Worm (Caenorhabditis elegans) whole organism, L4 larva: Measurements from ENCODE around the gene sru-8.

Experiments
- D1046.2 ChIP-seq: fragments of 200-800 bp; sonication (Bioruptor generic); IDR thresholded peaks from 2 replicates; pipeline ENCODE4 v1.3.6; 2022; ENCODE audit warnings: missing genetic modification characterization, missing compliant biosample characterization
- ceh-20 ChIP-seq: fragments of 200-800 bp; sonication (Bioruptor generic); IDR thresholded peaks from 2 replicates; pipeline ENCODE4 v1.3.6; 2022; ENCODE audit warnings: missing genetic modification reagents, missing genetic modification characterization, missing compliant biosample characterization
- ceh-82 ChIP-seq: sonication (generic microtip); optimal IDR thresholded peaks from 2 replicates; lab custom pipeline; 2017; ENCODE audit warnings: missing biosample characterization, missing genetic modification characterization
- ctbp-1 ChIP-seq: fragments of 200-800 bp; sonication (Bioruptor generic); IDR thresholded peaks from 2 replicates; pipeline ENCODE4 v1.3.6; 2022; ENCODE audit warnings: missing genetic modification reagents, missing genetic modification characterization, missing compliant biosample characterization
- egl-27 ChIP-seq: sonication (generic microtip); optimal IDR thresholded peaks from 3 replicates; lab custom pipeline; 2017; ENCODE audit warnings: missing biosample characterization, missing genetic modification reagents, missing genetic modification characterization
- lin-15B ChIP-seq: fragments of 150-350 bp; sonication (generic microtip); optimal IDR thresholded peaks from 3 replicates; lab custom pipeline; 2014; ENCODE audit warnings: missing biosample characterization, missing genetic modification characterization
- lin-39 ChIP-seq: fragments of 150-350 bp; optimal IDR thresholded peaks from 2 replicates; lab custom pipeline; 2014; ENCODE audit warnings: missing biosample characterization, missing genetic modification reagents, missing genetic modification characterization
- mdl-1 ChIP-seq, 2 experiments: fragments of 150-350 bp in 1 of 2; sonication (generic microtip) in 1 of 2; optimal IDR thresholded peaks; 2 replicates each; lab custom pipeline; 2014 to 2017; ENCODE audit warnings: missing biosample characterization in 2 of 2, missing genetic modification characterization in 2 of 2
- nhr-42 ChIP-seq: fragments of 200-800 bp; sonication (Bioruptor generic); IDR thresholded peaks from 2 replicates; pipeline ENCODE4 v1.3.6; 2022; ENCODE audit warnings: missing genetic modification characterization, missing compliant biosample characterization
- set-16 ChIP-seq: fragments of 200-800 bp; sonication (Bioruptor generic); IDR thresholded peaks from 2 replicates; pipeline ENCODE4 v1.3.6; 2022; ENCODE audit warnings: missing genetic modification reagents, missing genetic modification characterization, missing compliant biosample characterization
- tag-97 ChIP-seq: fragments of 200-800 bp; sonication (Bioruptor generic); IDR thresholded peaks from 2 replicates; pipeline ENCODE4 v1.3.6; 2022; ENCODE audit warnings: missing genetic modification characterization, missing compliant biosample characterization
- zip-2 ChIP-seq: fragments of 150-350 bp; optimal IDR thresholded peaks from 2 replicates; lab custom pipeline; 2014; ENCODE audit warnings: missing biosample characterization, missing genetic modification characterization

DNA sequence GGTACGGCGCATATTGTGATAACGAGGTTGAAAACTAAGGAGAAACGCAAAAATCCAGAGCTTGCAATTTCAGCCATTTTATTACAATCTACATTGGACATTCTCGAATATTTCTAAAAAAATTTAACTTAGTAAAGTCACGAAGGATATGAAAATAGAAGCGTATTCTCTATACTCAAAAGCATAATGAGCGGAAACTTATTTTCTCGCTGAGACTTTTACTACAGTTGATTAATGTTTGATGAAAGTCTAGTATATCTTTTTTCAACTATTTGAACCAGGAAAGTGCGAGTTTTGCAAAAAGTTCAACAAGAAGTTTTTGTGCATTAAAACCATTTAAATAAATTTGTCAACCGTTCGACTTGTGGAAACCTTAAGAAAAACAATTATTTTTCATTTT lies 27.7 kb downstream of the sru-8 start, which contains the start of gene srab-18:
- TF ChIP-seq D1046.2 (GFP tag; lab: Robert Waterston, UW): no peak
- TF ChIP-seq ceh-82 (tag; lab: Kevin White, UChicago): no peak
- TF ChIP-seq mdl-1 (tag; optimal IDR thresholded peaks at IDR 0.05; lab: Kevin White, UChicago): no peak
- TF ChIP-seq zip-2 (tag; lab: Kevin White, UChicago): no peak
- TF ChIP-seq ceh-20 (GFP tag; lab: Robert Waterston, UW): no peak
- TF ChIP-seq tag-97 (GFP tag; lab: Robert Waterston, UW): no peak
- TF ChIP-seq lin-15B: no peak
- TF ChIP-seq set-16 (GFP tag; lab: Robert Waterston, UW): no peak
- TF ChIP-seq lin-39 (tag; lab: Kevin White, UChicago): no peak
- TF ChIP-seq nhr-42 (GFP tag; lab: Robert Waterston, UW): no peak
- TF ChIP-seq egl-27: no peak
- TF ChIP-seq ctbp-1 (GFP tag; lab: Robert Waterston, UW): no peak
